Worm (Caenorhabditis elegans): ENCODE data around the gene srh-34.

DNA sequence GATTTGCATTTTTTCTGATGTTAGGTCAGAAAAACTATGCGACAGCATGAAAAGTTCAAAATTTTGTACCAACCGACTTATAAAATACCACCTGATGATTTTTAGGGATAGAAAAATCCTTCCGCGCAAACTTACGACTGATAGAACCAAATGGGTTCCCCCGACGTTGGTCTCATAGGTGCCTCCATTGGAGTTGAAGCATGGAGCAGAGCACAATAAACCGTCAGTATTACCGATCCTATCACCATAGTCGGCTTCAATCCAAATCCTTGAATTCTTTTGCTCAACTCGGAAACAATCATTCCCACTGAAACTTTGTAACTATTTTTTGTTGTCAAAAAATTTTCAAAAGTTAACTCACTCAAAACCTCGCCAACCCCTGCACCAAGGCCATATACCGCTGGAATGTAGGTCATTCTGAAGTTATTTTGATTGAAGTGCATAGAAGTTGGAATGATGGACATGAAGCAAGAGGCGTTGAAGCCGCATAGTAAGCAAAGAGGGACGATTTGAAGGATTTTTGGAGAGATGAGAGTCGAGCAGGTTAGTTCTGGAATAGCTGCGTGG, 7.2 kb downstream of the srh-34 start:
- TF ChIP-seq unc-39 (tag; optimal IDR thresholded peaks at IDR 0.05) (no peak), blmp-1 (tag; optimal IDR thresholded peaks at IDR 0.05) (no peak), snpc-4 (tag; optimal IDR thresholded peaks at IDR 0.05) (no peak)

Data from whole organism, mixed stage, embryonic.